Worm (Caenorhabditis elegans): ENCODE data around the gene ptl-1.

DNA sequence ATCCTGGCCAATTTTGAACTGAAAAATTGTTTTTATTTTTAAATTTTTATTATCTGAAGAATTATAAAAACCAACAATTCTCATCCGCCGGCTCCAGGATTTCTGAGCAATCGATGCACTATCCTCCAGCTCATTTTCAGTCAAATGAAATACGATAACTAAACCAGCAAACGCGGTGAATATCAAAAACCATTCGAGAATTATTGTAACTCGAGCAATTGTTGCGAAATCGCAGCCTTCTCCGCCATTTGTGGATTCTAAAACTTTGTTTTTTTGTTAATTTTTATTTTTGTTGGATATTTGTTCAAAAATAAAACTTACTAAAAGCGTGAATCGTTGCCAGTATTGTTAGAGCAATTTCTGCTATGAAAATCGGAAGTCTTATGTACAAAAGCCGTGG, 17.5 kb downstream of the ptl-1 start:
- TF ChIP-seq him-1 (tag; optimal IDR thresholded peaks at IDR 0.05) (no peak), dao-5 (tag; optimal IDR thresholded peaks at IDR 0.05) (no peak), W03F9.2 (tag; optimal IDR thresholded peaks at IDR 0.05) (no peak)
